Worm (Caenorhabditis elegans) whole organism, young adult: ENCODE data around the gene K10G6.9.

Source experiments
- B0035.1 ChIP-seq: sonication (generic microtip); optimal IDR thresholded peaks from 2 replicates; lab custom pipeline; 2016; ENCODE audit warnings: missing genetic modification characterization, mild to moderate bottlenecking, missing compliant biosample characterization, missing genotype, missing genetic modification reagents
- B0336.3 ChIP-seq: fragments of 200-800 bp; sonication (Bioruptor generic); IDR thresholded peaks from 2 replicates; pipeline ENCODE4 v1.3.6; 2022; ENCODE audit warnings: missing genetic modification characterization, missing compliant biosample characterization
- efl-1 ChIP-seq: fragments of 150-350 bp; optimal IDR thresholded peaks from 2 replicates; lab custom pipeline; 2014; ENCODE audit warnings: missing biosample characterization, missing genetic modification reagents, missing genetic modification characterization
- ets-4 ChIP-seq: fragments of 200-800 bp; sonication (Bioruptor generic); optimal IDR thresholded peaks from 2 replicates; lab custom pipeline; 2018; ENCODE audit warnings: mild to moderate bottlenecking, missing genetic modification characterization, missing compliant biosample characterization
- lin-40 ChIP-seq: sonication (generic microtip); optimal IDR thresholded peaks from 2 replicates; lab custom pipeline; 2016; ENCODE audit warnings: missing genetic modification characterization, mild to moderate bottlenecking, missing compliant biosample characterization, missing genotype, missing genetic modification reagents
- lin-54 ChIP-seq: fragments of 200-800 bp; sonication (Bioruptor generic); optimal IDR thresholded peaks from 2 replicates; lab custom pipeline; 2018; ENCODE audit warnings: mild to moderate bottlenecking, missing genetic modification characterization, missing compliant biosample characterization
- snpc-4 ChIP-seq, 5 experiments: fragments of 150-350 bp in 1 of 5; sonication (generic microtip) in 4 of 5; optimal IDR thresholded peaks; 2 replicates each; lab custom pipeline; 2014 to 2018; ENCODE audit warnings: missing genetic modification characterization in 5 of 5, missing biosample characterization in 3 of 5, antibody characterized with exemption in 2 of 5, mild to moderate bottlenecking in 2 of 5, missing compliant biosample characterization in 2 of 5, missing genotype in 2 of 5, moderate library complexity in 2 of 5, missing genetic modification reagents in 1 of 5
- unc-130 ChIP-seq: sonication (generic microtip); optimal IDR thresholded peaks from 2 replicates; lab custom pipeline; 2016; ENCODE audit warnings: missing genetic modification reagents, missing genetic modification characterization, missing compliant biosample characterization
- unc-62 ChIP-seq: fragments of 150-350 bp; optimal IDR thresholded peaks from 2 replicates; lab custom pipeline; 2014; ENCODE audit warnings: missing biosample characterization, missing genetic modification reagents, missing genetic modification characterization
- ztf-26 ChIP-seq: sonication (generic microtip); optimal IDR thresholded peaks from 2 replicates; lab custom pipeline; 2017; ENCODE audit warnings: missing genetic modification characterization, missing compliant biosample characterization
- ztf-28 ChIP-seq: fragments of 200-800 bp; sonication (Bioruptor generic); IDR thresholded peaks from 2 replicates; pipeline ENCODE4 v1.3.6; 2022; ENCODE audit warnings: missing genetic modification reagents, missing genetic modification characterization, missing compliant biosample characterization

- TF ChIP-seq unc-130 (GFP tag; lab: Kevin White, UChicago) (no peak), snpc-4 (GFP tag; optimal IDR thresholded peaks at IDR 0.05; lab: Kevin White, UChicago) (no peak), snpc-4 (tag; optimal IDR thresholded peaks at IDR 0.05; lab: Kevin White, UChicago) (no peak), unc-62 (GFP tag; lab: Kevin White, UChicago) (no peak), ets-4 (GFP tag; lab: Kevin White, UChicago) (no peak), efl-1 (no peak), B0336.3 (GFP tag; lab: Robert Waterston, UW) (no peak), B0035.1 (tag; lab: Kevin White, UChicago) (no peak), ztf-26 (tag; lab: Kevin White, UChicago) (no peak), ztf-28 (GFP tag; lab: Robert Waterston, UW) (no peak), lin-40 (no peak), lin-54 (GFP tag; lab: Kevin White, UChicago) (no peak)
Measured at ce11 chrII:3947404-3947803, 24.7 kb upstream of the K10G6.9 start.
